Fruit fly (Drosophila melanogaster): ENCODE results near the gene CG13362.

Gene CG13362

dm6 chrX:755642-756332 lies 4.7 kb upstream of the CG13362 start (continued):
- TF ChIP-seq exex (tag; optimal IDR thresholded peaks at IDR 0.05) (peak; percentile 65), ATbp (GFP tag; optimal IDR thresholded peaks at IDR 0.05) (peak; percentile 78), CG3065 (GFP tag; optimal IDR thresholded peaks at IDR 0.05) (peak; percentile 50), CG14667 (GFP tag; IDR thresholded peaks at IDR 0.05) (peak; percentile 71), ewg (GFP tag; optimal IDR thresholded peaks at IDR 0.05) (peak; percentile 68), emc (GFP tag; optimal IDR thresholded peaks at IDR 0.05) (peak; percentile 70), CHES-1-like (GFP tag; optimal IDR thresholded peaks at IDR 0.05) (peak; percentile 87), pzg (GFP tag; optimal IDR thresholded peaks at IDR 0.05) (peak; percentile 10), bsh (GFP tag; optimal IDR thresholded peaks at IDR 0.05) (peak; percentile 76 to 77), Opbp (GFP tag; IDR thresholded peaks at IDR 0.05; ENCODE audit: partially characterized antibody) (no peak), wek (GFP tag; optimal IDR thresholded peaks at IDR 0.05) (peak; percentile 21), Doc3 (GFP tag; IDR thresholded peaks at IDR 0.05; ENCODE audit: partially characterized antibody) (no peak), ind (GFP tag; optimal IDR thresholded peaks at IDR 0.05) (peak; percentile 85), Oli (tag; optimal IDR thresholded peaks at IDR 0.05) (peak; percentile 75), CG4360 (GFP tag; IDR thresholded peaks at IDR 0.05) (peak; percentile 40; the same call in 1 of the 2 replicates), mld (GFP tag; IDR thresholded peaks at IDR 0.05; ENCODE audit: partially characterized antibody) (no peak), usp (GFP tag; optimal IDR thresholded peaks at IDR 0.05) (no peak), CG14710 (tag; optimal IDR thresholded peaks at IDR 0.05) (peak; percentile 35), Dip3 (GFP tag; optimal IDR thresholded peaks at IDR 0.05) (peak; percentile 92), tna (GFP tag; IDR thresholded peaks at IDR 0.05; ENCODE audit: partially characterized antibody) (no peak), Hsf (GFP tag; optimal IDR thresholded peaks at IDR 0.05) (peak; percentile 87), CG6683 (GFP tag; optimal IDR thresholded peaks at IDR 0.05) (peak; percentile 66), Lim3 (GFP tag; IDR thresholded peaks at IDR 0.05) (no peak), Xrp1 (GFP tag; IDR thresholded peaks at IDR 0.05) (peak; percentile 75), NC2α (GFP tag; optimal IDR thresholded peaks at IDR 0.05) (peak; percentile 8), CG11560 (tag; IDR thresholded peaks at IDR 0.05) (peak; percentile 80), CG17328 (GFP tag; IDR thresholded peaks at IDR 0.05) (peak; percentile 76), gt (GFP tag; IDR thresholded peaks at IDR 0.05) (no peak), E2f1 (GFP tag; IDR thresholded peaks at IDR 0.05) (peak; percentile 79), CG10565 (GFP tag; optimal IDR thresholded peaks at IDR 0.05) (no peak), luna (GFP tag; optimal IDR thresholded peaks at IDR 0.05) (peak; percentile 79), CG4730 (GFP tag; IDR thresholded peaks at IDR 0.05) (peak; percentile 67), gem (tag; optimal IDR thresholded peaks at IDR 0.05) (peak; percentile 87), CG2889 (GFP tag; IDR thresholded peaks at IDR 0.05) (peak; percentile 80; the same call in 2 of the 3 replicates), Asciz (GFP tag; optimal IDR thresholded peaks at IDR 0.05) (peak; percentile 50), Nf-YA (GFP tag; IDR thresholded peaks at IDR 0.05) (peak; percentile 55; the same call in 1 of the 2 replicates), CG11723 (GFP tag; optimal IDR thresholded peaks at IDR 0.05) (peak; percentile 62), CG3838 (GFP tag; optimal IDR thresholded peaks at IDR 0.05) (peak; percentile 56), en (GFP tag; optimal IDR thresholded peaks at IDR 0.05) (no peak), CG34224 (GFP tag; IDR thresholded peaks at IDR 0.05; ENCODE audit: partially characterized antibody) (no peak), CG30403 (GFP tag; optimal IDR thresholded peaks at IDR 0.05) (peak; percentile 84), Ravus (GFP tag; IDR thresholded peaks at IDR 0.05) (peak; percentile 70), CG15073 (GFP tag; optimal IDR thresholded peaks at IDR 0.05) (no peak), CG8089 (GFP tag; optimal IDR thresholded peaks at IDR 0.05) (peak; percentile 58), hbn (GFP tag; IDR thresholded peaks at IDR 0.05; ENCODE audit: partially characterized antibody) (no peak), sna (GFP tag; IDR thresholded peaks at IDR 0.05; ENCODE audit: partially characterized antibody) (no peak), CG12104 (GFP tag; optimal IDR thresholded peaks at IDR 0.05) (peak; percentile 69), CG5953 (GFP tag; IDR thresholded peaks at IDR 0.05) (peak; percentile 62; the same call in 1 of the 2 replicates), lbe (GFP tag; optimal IDR thresholded peaks at IDR 0.05) (peak; percentile 75)
